Fruit fly (Drosophila melanogaster) whole organism, prepupa: Measurements from ENCODE around the gene eIF4E6.
A peak's percentile ranks its signal among the peaks of the same experiment; 100 is the strongest.

Experiments
- Blimp-1 ChIP-seq: fragments of 200-800 bp; sonication (Bioruptor generic); optimal IDR thresholded peaks from 3 replicates; lab custom pipeline; 2017; ENCODE audit warnings: missing biosample characterization, missing genetic modification characterization, mild to moderate bottlenecking, moderate library complexity, missing genetic modification reagents
- CG10669 ChIP-seq: fragments of 200-800 bp; sonication (Bioruptor generic); optimal IDR thresholded peaks from 3 replicates; lab custom pipeline; 2018; ENCODE audit warnings: missing biosample characterization, mild to moderate bottlenecking, missing genetic modification characterization, moderate library complexity
- CG11902 ChIP-seq: fragments of 200-800 bp; sonication (Bioruptor generic); optimal IDR thresholded peaks from 3 replicates; lab custom pipeline; 2016; ENCODE audit warnings: missing biosample characterization, missing genetic modification characterization
- CG15336 ChIP-seq: fragments of 200-800 bp; sonication (Bioruptor generic); IDR thresholded peaks from 2 replicates; pipeline ENCODE4 v1.3.6; 2022; ENCODE audit warnings: missing biosample characterization, missing genetic modification characterization
- CG1621 ChIP-seq: fragments of 200-800 bp; sonication (Bioruptor generic); optimal IDR thresholded peaks from 3 replicates; lab custom pipeline; 2018; ENCODE audit warnings: missing biosample characterization, mild to moderate bottlenecking, missing genetic modification characterization
- CG16779 ChIP-seq: fragments of 200-800 bp; sonication (Bioruptor generic); optimal IDR thresholded peaks from 3 replicates; lab custom pipeline; 2017; ENCODE audit warnings: missing biosample characterization, mild to moderate bottlenecking, missing genetic modification characterization
- CG3032 ChIP-seq: fragments of 200-800 bp; optimal IDR thresholded peaks from 2 replicates; lab custom pipeline; 2019; ENCODE audit warnings: missing biosample characterization, mild to moderate bottlenecking, missing genetic modification characterization, moderate library complexity
- CG31627 ChIP-seq: fragments of 200-800 bp; sonication (Bioruptor generic); optimal IDR thresholded peaks from 3 replicates; lab custom pipeline; 2016; ENCODE audit warnings: missing biosample characterization, missing genetic modification characterization
- CG32006 ChIP-seq: fragments of 200-800 bp; sonication (Bioruptor generic); optimal IDR thresholded peaks from 3 replicates; lab custom pipeline; 2017; ENCODE audit warnings: missing biosample characterization, mild to moderate bottlenecking, missing genetic modification characterization
- CG34406 ChIP-seq: fragments of 200-800 bp; sonication (Bioruptor generic); optimal IDR thresholded peaks from 3 replicates; lab custom pipeline; 2016; ENCODE audit warnings: missing biosample characterization, missing genetic modification characterization
- CG3919 ChIP-seq: fragments of 200-800 bp; sonication (Bioruptor generic); optimal IDR thresholded peaks from 3 replicates; lab custom pipeline; 2016; ENCODE audit warnings: missing biosample characterization, missing genetic modification characterization
- CG4318 ChIP-seq: fragments of 200-800 bp; sonication (Bioruptor generic); optimal IDR thresholded peaks from 3 replicates; lab custom pipeline; 2017; ENCODE audit warnings: missing biosample characterization, mild to moderate bottlenecking, missing genetic modification characterization
- CG6276 ChIP-seq: fragments of 200-800 bp; sonication (Bioruptor generic); optimal IDR thresholded peaks from 2 replicates; lab custom pipeline; 2017; ENCODE audit warnings: missing biosample characterization, mild to moderate bottlenecking, missing genetic modification characterization
- CG6808 ChIP-seq: fragments of 200-800 bp; sonication (Bioruptor generic); optimal IDR thresholded peaks from 3 replicates; lab custom pipeline; 2017; ENCODE audit warnings: missing biosample characterization, missing genetic modification characterization, mild to moderate bottlenecking, moderate library complexity, missing genetic modification reagents
- CG6854 ChIP-seq: fragments of 200-800 bp; sonication (Bioruptor generic); optimal IDR thresholded peaks from 2 replicates; lab custom pipeline; 2017; ENCODE audit warnings: missing biosample characterization, mild to moderate bottlenecking, missing genetic modification characterization
- CG8119 ChIP-seq: fragments of 200-800 bp; sonication (Bioruptor generic); IDR thresholded peaks from 3 replicates; pipeline ENCODE4 v1.3.6; 2022; ENCODE audit warnings: missing biosample characterization, missing genetic modification characterization
- CG8632 ChIP-seq: fragments of 200-800 bp; sonication (Bioruptor generic); optimal IDR thresholded peaks from 3 replicates; lab custom pipeline; 2016; ENCODE audit warnings: missing biosample characterization, missing genetic modification characterization
- Eip75B ChIP-seq: fragments of 200-800 bp; sonication (Bioruptor generic); optimal IDR thresholded peaks from 3 replicates; lab custom pipeline; 2016; ENCODE audit warnings: missing biosample characterization, missing genetic modification characterization
- Eip78C ChIP-seq: fragments of 200-800 bp; sonication (Bioruptor generic); peaks from one replicate; lab custom pipeline; 2016; ENCODE audit warnings: missing biosample characterization, missing genetic modification characterization
- Eip93F ChIP-seq: fragments of 200-800 bp; sonication (Bioruptor generic); optimal IDR thresholded peaks from 2 replicates; lab custom pipeline; 2016; ENCODE audit warnings: missing biosample characterization, mild to moderate bottlenecking, missing genetic modification characterization
- Ets21C ChIP-seq: fragments of 200-800 bp; sonication (Bioruptor generic); optimal IDR thresholded peaks from 3 replicates; lab custom pipeline; 2016; ENCODE audit warnings: missing biosample characterization, missing genetic modification characterization
- Gug ChIP-seq: fragments of 200-800 bp; sonication (Bioruptor generic); IDR thresholded peaks from 2 replicates; pipeline ENCODE4 v1.3.6; 2022; ENCODE audit warnings: missing biosample characterization, missing genetic modification characterization
- Hr4 ChIP-seq: fragments of 200-800 bp; sonication (Bioruptor generic); optimal IDR thresholded peaks from 3 replicates; lab custom pipeline; 2016; ENCODE audit warnings: missing biosample characterization, missing genetic modification characterization
- Lpt ChIP-seq: fragments of 200-800 bp; sonication (Bioruptor generic); optimal IDR thresholded peaks from 3 replicates; lab custom pipeline; 2016; ENCODE audit warnings: missing biosample characterization, missing genetic modification characterization
- Met ChIP-seq: fragments of 200-800 bp; sonication (Bioruptor generic); optimal IDR thresholded peaks from 3 replicates; lab custom pipeline; 2016; ENCODE audit warnings: missing biosample characterization, missing genetic modification characterization
- OdsH ChIP-seq: fragments of 200-800 bp; sonication (Bioruptor generic); optimal IDR thresholded peaks from 3 replicates; lab custom pipeline; 2016; ENCODE audit warnings: missing biosample characterization, missing genetic modification characterization
- Smox ChIP-seq: fragments of 200-800 bp; sonication (Bioruptor generic); optimal IDR thresholded peaks from 3 replicates; lab custom pipeline; 2016; ENCODE audit warnings: missing biosample characterization, missing genetic modification characterization
- Sox14 ChIP-seq: fragments of 200-800 bp; sonication (Bioruptor generic); optimal IDR thresholded peaks from 3 replicates; lab custom pipeline; 2016; ENCODE audit warnings: missing biosample characterization, missing genetic modification characterization
- Sox15 ChIP-seq: fragments of 200-800 bp; sonication (Bioruptor generic); optimal IDR thresholded peaks from 3 replicates; lab custom pipeline; 2016; ENCODE audit warnings: missing biosample characterization, missing genetic modification characterization
- acj6 ChIP-seq: fragments of 200-800 bp; sonication (Bioruptor generic); optimal IDR thresholded peaks from 3 replicates; lab custom pipeline; 2016; ENCODE audit warnings: missing biosample characterization, missing genetic modification characterization
- cyc ChIP-seq: fragments of 200-800 bp; sonication (Bioruptor generic); optimal IDR thresholded peaks from 3 replicates; lab custom pipeline; 2016; ENCODE audit warnings: missing biosample characterization, missing genetic modification characterization
- dac ChIP-seq: fragments of 200-800 bp; sonication (Bioruptor generic); optimal IDR thresholded peaks from 2 replicates; lab custom pipeline; 2017; ENCODE audit warnings: missing biosample characterization, mild to moderate bottlenecking, missing genetic modification characterization
- dsx ChIP-seq: fragments of 200-800 bp; optimal IDR thresholded peaks from 3 replicates; lab custom pipeline; 2019; ENCODE audit warnings: missing biosample characterization, mild to moderate bottlenecking, missing genetic modification characterization, moderate library complexity; ENCODE audit not compliant: poor library complexity, severe bottlenecking
- eg ChIP-seq: fragments of 200-800 bp; sonication (Bioruptor generic); IDR thresholded peaks from 3 replicates; pipeline ENCODE4 v1.3.6; 2022; ENCODE audit warnings: missing biosample characterization, missing genetic modification characterization
- esn ChIP-seq: fragments of 200-800 bp; sonication (Bioruptor generic); optimal IDR thresholded peaks from 2 replicates; lab custom pipeline; 2016; ENCODE audit warnings: missing biosample characterization, mild to moderate bottlenecking, missing genetic modification characterization, moderate library complexity
- fd59A ChIP-seq: fragments of 200-800 bp; sonication (Bioruptor generic); optimal IDR thresholded peaks from 2 replicates; lab custom pipeline; 2017; ENCODE audit warnings: missing biosample characterization, mild to moderate bottlenecking, missing genetic modification characterization, missing genetic modification reagents
- fd85E ChIP-seq: fragments of 200-800 bp; sonication (Bioruptor generic); optimal IDR thresholded peaks from 3 replicates; lab custom pipeline; 2016; ENCODE audit warnings: missing biosample characterization, missing genetic modification characterization
- fkh ChIP-seq: fragments of 200-800 bp; sonication (Bioruptor generic); optimal IDR thresholded peaks from 3 replicates; lab custom pipeline; 2017; ENCODE audit warnings: missing biosample characterization, mild to moderate bottlenecking, missing genetic modification characterization, moderate library complexity
- lz ChIP-seq: fragments of 200-800 bp; sonication (Bioruptor generic); optimal IDR thresholded peaks from 3 replicates; lab custom pipeline; 2016; ENCODE audit warnings: missing biosample characterization, missing genetic modification characterization
- net ChIP-seq: fragments of 200-800 bp; sonication (Bioruptor generic); optimal IDR thresholded peaks from 3 replicates; lab custom pipeline; 2016; ENCODE audit warnings: missing biosample characterization, missing genetic modification characterization
- pdm3 ChIP-seq: fragments of 200-800 bp; sonication (Bioruptor generic); optimal IDR thresholded peaks from 3 replicates; lab custom pipeline; 2016; ENCODE audit warnings: missing biosample characterization, missing genetic modification characterization
- salr ChIP-seq, 2 experiments: fragments of 200-800 bp; sonication (Bioruptor generic); optimal IDR thresholded peaks; 3 replicates each; lab custom pipeline; 2016 to 2018; ENCODE audit warnings: missing biosample characterization in 2 of 2, missing genetic modification characterization in 2 of 2, mild to moderate bottlenecking in 1 of 2
- spab ChIP-seq: fragments of 200-800 bp; sonication (Bioruptor generic); optimal IDR thresholded peaks from 2 replicates; lab custom pipeline; 2017; ENCODE audit warnings: missing biosample characterization, mild to moderate bottlenecking, missing genetic modification characterization, missing genetic modification reagents
- ss ChIP-seq, 2 experiments: fragments of 200-800 bp; sonication (Bioruptor generic); optimal IDR thresholded peaks; 2 replicates in 1 of 2; 3 replicates in 1 of 2; lab custom pipeline; 2017 to 2018; ENCODE audit warnings: mild to moderate bottlenecking in 2 of 2, missing biosample characterization in 2 of 2, missing genetic modification characterization in 2 of 2, moderate library complexity in 1 of 2
- svp ChIP-seq: fragments of 200-800 bp; sonication (Bioruptor generic); peaks from one replicate; lab custom pipeline; 2016; ENCODE audit warnings: missing biosample characterization, missing genetic modification characterization
- vri ChIP-seq: fragments of 200-800 bp; sonication (Bioruptor generic); optimal IDR thresholded peaks from 3 replicates; lab custom pipeline; 2016; ENCODE audit warnings: missing biosample characterization, mild to moderate bottlenecking, missing genetic modification characterization

Gene eIF4E6

dm6 chr3R:29004884-29005621 is 21.9 kb downstream of the eIF4E6 start (continued):
- TF ChIP-seq ss (GFP tag; optimal IDR thresholded peaks at IDR 0.05; lab: Kevin White, UChicago) (peak in 1 of 2 experiments; percentile 31), CG16779 (tag; lab: Kevin White, UChicago) (no peak), CG31627 (GFP tag; lab: Kevin White, UChicago) (peak; percentile 52), CG3032 (tag; lab: Kevin White, UChicago) (peak; percentile 49), OdsH (GFP tag; lab: Kevin White, UChicago) (peak; percentile 60), dsx (peak; percentile 22), net (GFP tag; lab: Kevin White, UChicago) (peak; percentile 22), Met (GFP tag; lab: Kevin White, UChicago) (peak; percentile 27), esn (GFP tag; lab: Kevin White, UChicago) (peak; percentile 52), Hr4 (GFP tag; lab: Kevin White, UChicago) (peak; percentile 63), CG11902 (GFP tag; lab: Kevin White, UChicago) (peak; percentile 33), Sox15 (peak; percentile 6), pdm3 (GFP tag; lab: Kevin White, UChicago) (peak; percentile 66), Ets21C (GFP tag; lab: Kevin White, UChicago) (no peak), CG3919 (peak; percentile 52), CG10669 (GFP tag; lab: Kevin White, UChicago) (peak; percentile 53), Smox (peak; percentile 46), Sox14 (GFP tag; lab: Kevin White, UChicago) (peak; percentile 42), Eip78C (GFP tag; lab: Kevin White, UChicago) (peak; percentile 81), lz (GFP tag; lab: Kevin White, UChicago) (peak; percentile 45), fkh (no peak), salr (GFP tag; optimal IDR thresholded peaks at IDR 0.05; lab: Kevin White, UChicago) (no peak), CG8119 (GFP tag; lab: Robert Waterston, UW) (peak; percentile 58), spab (no peak), acj6 (GFP tag; lab: Kevin White, UChicago) (peak; percentile 48), cyc (peak; percentile 34), CG34406 (GFP tag; lab: Kevin White, UChicago) (peak; percentile 16), Blimp-1 (GFP tag; lab: Kevin White, UChicago) (no peak), Eip75B (GFP tag; lab: Kevin White, UChicago) (peak; percentile 44), fd85E (GFP tag; lab: Kevin White, UChicago) (no peak), CG8632 (peak; percentile 10), CG6276 (GFP tag; lab: Kevin White, UChicago) (peak; percentile 24), Eip93F (GFP tag; lab: Kevin White, UChicago) (no peak), Lpt (GFP tag; lab: Kevin White, UChicago) (peak; percentile 0), CG32006 (GFP tag; lab: Kevin White, UChicago) (peak; percentile 55)

dm6 chr3R:29000001-29000400 is 27.0 kb downstream of the eIF4E6 start:
- TF ChIP-seq CG4318 (GFP tag; lab: Kevin White, UChicago) (no peak), Gug (GFP tag; lab: Robert Waterston, UW) (0 out of 2 replicates have a peak, but pooled peaks have one; percentile 17), dsx (peak; percentile 95)

dm6 chr3R:28998999-28999398 is 28.0 kb downstream of the eIF4E6 start:
- no peak for TF ChIP-seq Eip93F (GFP tag; lab: Kevin White, UChicago)
- TF ChIP-seq spab = peak; percentile 44
- no peak for TF ChIP-seq vri (GFP tag; lab: Kevin White, UChicago)
- peak; percentile 30 for TF ChIP-seq cyc
- peak; percentile 77 for TF ChIP-seq svp (GFP tag; lab: Kevin White, UChicago)
- no peak for TF ChIP-seq dsx
- TF ChIP-seq Met (GFP tag; lab: Kevin White, UChicago) = peak; percentile 49
- peak; percentile 45 for TF ChIP-seq CG32006 (GFP tag; lab: Kevin White, UChicago)
- peak; percentile 43 for TF ChIP-seq Sox15
- TF ChIP-seq Lpt (GFP tag; lab: Kevin White, UChicago) = no peak
- peak; percentile 39 for TF ChIP-seq CG8632
- TF ChIP-seq CG11902 (GFP tag; lab: Kevin White, UChicago) = peak; percentile 50
- peak; percentile 51 for TF ChIP-seq CG31627 (GFP tag; lab: Kevin White, UChicago)
- peak; percentile 55 for TF ChIP-seq CG6808 (GFP tag; lab: Kevin White, UChicago)
- peak; percentile 57 for TF ChIP-seq fd59A (GFP tag; lab: Kevin White, UChicago)
- no peak for TF ChIP-seq eg
- TF ChIP-seq CG1621 = no peak
- TF ChIP-seq Ets21C (GFP tag; lab: Kevin White, UChicago) = no peak
- TF ChIP-seq dac (GFP tag; lab: Kevin White, UChicago) = no peak
- no peak for TF ChIP-seq CG15336
- TF ChIP-seq CG3032 (tag; lab: Kevin White, UChicago) = peak; percentile 32
- TF ChIP-seq CG6854 = no peak
